Worm (Caenorhabditis elegans) whole organism, L4/young adult: Measurements from ENCODE around the gene irld-25.
"Not testable (repeated sequence)": the region's sequence is repeated elsewhere in the genome, so short reads cannot be mapped to it uniquely, and the experiment has no call there.

Experiments
- W03F9.2 ChIP-seq: fragments of 150-350 bp; optimal IDR thresholded peaks from 2 replicates; lab custom pipeline; 2014; ENCODE audit warnings: missing biosample characterization, missing genetic modification characterization
- dao-5 ChIP-seq: sonication (generic microtip); optimal IDR thresholded peaks from 2 replicates; lab custom pipeline; 2016; ENCODE audit warnings: missing genotype, missing genetic modification characterization, moderate library complexity, missing compliant biosample characterization
- him-1 ChIP-seq: sonication (generic microtip); optimal IDR thresholded peaks from 2 replicates; lab custom pipeline; 2016; ENCODE audit warnings: missing genotype, missing genetic modification reagents, missing genetic modification characterization, missing compliant biosample characterization

ce11 chrV:15211869-15212268 lies 9.6 kb upstream of the irld-25 start, which contains the start of gene sri-24:
- TF ChIP-seq dao-5 (tag; lab: Kevin White, UChicago); him-1; W03F9.2 (tag; lab: Kevin White, UChicago): not testable (repeated sequence)
